Worm (Caenorhabditis elegans): Measurements from ENCODE around the gene F55G7.1.

DNA sequence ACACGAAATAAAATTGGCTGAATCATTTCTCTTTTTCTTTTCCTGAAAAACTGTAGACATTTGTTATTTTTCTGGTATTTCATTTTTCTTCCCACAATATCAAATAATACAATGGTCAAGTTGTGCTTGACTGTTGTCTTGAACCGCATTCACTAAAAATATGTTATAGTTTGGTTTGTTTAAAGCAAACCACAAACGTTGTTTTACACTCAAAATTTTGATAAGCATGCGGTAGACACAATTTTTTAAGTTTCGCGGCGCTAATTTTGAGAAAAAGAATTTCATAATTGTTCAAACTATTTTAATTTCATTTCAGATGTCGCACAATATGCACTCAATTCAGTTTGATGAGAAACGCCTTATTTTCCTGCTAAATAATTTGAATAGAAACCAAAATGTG is 30.9 kb downstream of the F55G7.1 start, which contains the start of gene T08D10.3:
- TF ChIP-seq snpc-4 (tag; optimal IDR thresholded peaks at IDR 0.05) (no peak), elt-1 (tag; optimal IDR thresholded peaks at IDR 0.05) (no peak), jun-1 (tag; optimal IDR thresholded peaks at IDR 0.05) (no peak), ceh-82 (tag; optimal IDR thresholded peaks at IDR 0.05) (no peak), nhr-77 (tag; optimal IDR thresholded peaks at IDR 0.05) (no peak), fos-1 (tag; optimal IDR thresholded peaks at IDR 0.05) (no peak), zag-1 (tag; optimal IDR thresholded peaks at IDR 0.05) (no peak), unc-62 (GFP tag; optimal IDR thresholded peaks at IDR 0.05) (no peak), tbx-2 (tag; optimal IDR thresholded peaks at IDR 0.05) (no peak), nhr-23 (tag; optimal IDR thresholded peaks at IDR 0.05) (no peak), eor-1 (tag; optimal IDR thresholded peaks at IDR 0.05) (no peak), fkh-10 (GFP tag; optimal IDR thresholded peaks at IDR 0.05) (no peak), ceh-16 (tag; optimal IDR thresholded peaks at IDR 0.05) (no peak)
